Worm (Caenorhabditis elegans) whole organism, L2 larva: Measurements from ENCODE around the gene lea-1.
"Not testable (repeated sequence)": the region's sequence is repeated elsewhere in the genome, so short reads cannot be mapped to it uniquely, and the experiment has no call there.

ENCODE experiments used
- C34F6.9 ChIP-seq: fragments of 150-350 bp; optimal IDR thresholded peaks from 2 replicates; lab custom pipeline; 2014; ENCODE audit warnings: missing biosample characterization, missing genetic modification characterization
- F13H6.1 ChIP-seq: sonication (generic microtip); optimal IDR thresholded peaks from 2 replicates; lab custom pipeline; 2016; ENCODE audit warnings: missing genetic modification characterization, missing compliant biosample characterization
- R02D3.7 ChIP-seq: fragments of 150-350 bp; optimal IDR thresholded peaks from 2 replicates; lab custom pipeline; 2014; ENCODE audit warnings: missing biosample characterization, missing genetic modification characterization
- ama-1 ChIP-seq: fragments of 150-350 bp; optimal IDR thresholded peaks from 2 replicates; lab custom pipeline; 2018; ENCODE audit warnings: inconsistent platforms
- blmp-1 ChIP-seq: sonication (generic microtip); optimal IDR thresholded peaks from 2 replicates; lab custom pipeline; 2017; ENCODE audit warnings: missing genetic modification characterization, mild to moderate bottlenecking, missing compliant biosample characterization, antibody characterized with exemption, moderate library complexity; ENCODE audit not compliant: insufficient read depth
- crh-2 ChIP-seq: sonication (generic microtip); optimal IDR thresholded peaks from 2 replicates; lab custom pipeline; 2017; ENCODE audit warnings: missing biosample characterization, missing genetic modification characterization
- egl-27 ChIP-seq: sonication (generic microtip); optimal IDR thresholded peaks from 3 replicates; lab custom pipeline; 2017; ENCODE audit warnings: missing biosample characterization, missing genetic modification reagents, missing genetic modification characterization
- fos-1 ChIP-seq: fragments of 150-350 bp; optimal IDR thresholded peaks from 2 replicates; lab custom pipeline; 2014; ENCODE audit warnings: missing biosample characterization, missing genetic modification characterization
- gmeb-1 ChIP-seq: fragments of 150-350 bp; optimal IDR thresholded peaks from 2 replicates; lab custom pipeline; 2014; ENCODE audit warnings: missing biosample characterization, missing genetic modification characterization
- lin-11 ChIP-seq: fragments of 150-350 bp; sonication (generic microtip); optimal IDR thresholded peaks from 2 replicates; lab custom pipeline; 2014; ENCODE audit warnings: missing biosample characterization, missing genetic modification characterization, inconsistent platforms, mixed read lengths
- lin-13 ChIP-seq: fragments of 150-350 bp; optimal IDR thresholded peaks from 2 replicates; lab custom pipeline; 2014; ENCODE audit warnings: missing biosample characterization, missing genetic modification reagents, missing genetic modification characterization
- lsy-2 ChIP-seq, 2 experiments: fragments of 150-350 bp in 1 of 2; sonication (generic microtip) in 1 of 2; optimal IDR thresholded peaks; 2 replicates each; lab custom pipeline; 2014 to 2017; ENCODE audit warnings: missing biosample characterization in 2 of 2, missing genetic modification characterization in 2 of 2
- mdl-1 ChIP-seq, 2 experiments: fragments of 150-350 bp in 1 of 2; sonication (generic microtip) in 1 of 2; optimal IDR thresholded peaks; 2 replicates each; lab custom pipeline; 2017; ENCODE audit warnings: missing biosample characterization in 2 of 2, missing genetic modification characterization in 2 of 2
- nhr-12 ChIP-seq: fragments of 150-350 bp; optimal IDR thresholded peaks from 2 replicates; lab custom pipeline; 2014; ENCODE audit warnings: missing biosample characterization, missing genetic modification characterization
- nhr-129 ChIP-seq: fragments of 150-350 bp; optimal IDR thresholded peaks from 2 replicates; lab custom pipeline; 2014; ENCODE audit warnings: missing biosample characterization, missing genetic modification characterization
- nhr-21 ChIP-seq: fragments of 150-350 bp; optimal IDR thresholded peaks from 2 replicates; lab custom pipeline; 2014; ENCODE audit warnings: missing biosample characterization, missing genetic modification characterization
- nhr-77 ChIP-seq: fragments of 150-350 bp; optimal IDR thresholded peaks from 2 replicates; lab custom pipeline; 2014; ENCODE audit warnings: missing biosample characterization, missing genetic modification characterization
- sem-4 ChIP-seq: fragments of 150-350 bp; optimal IDR thresholded peaks from 2 replicates; lab custom pipeline; 2014; ENCODE audit warnings: missing biosample characterization, missing genetic modification reagents, missing genetic modification characterization
- sma-3 ChIP-seq: sonication (generic microtip); optimal IDR thresholded peaks from 2 replicates; lab custom pipeline; 2016; ENCODE audit warnings: missing genetic modification reagents, missing genetic modification characterization, missing compliant biosample characterization
- sma-9 ChIP-seq, 2 experiments: fragments of 150-350 bp in 1 of 2; sonication (generic microtip) in 1 of 2; optimal IDR thresholded peaks; 2 replicates each; lab custom pipeline; 2014 to 2016; ENCODE audit warnings: missing genetic modification characterization in 2 of 2, mild to moderate bottlenecking in 1 of 2, missing biosample characterization in 1 of 2, missing compliant biosample characterization in 1 of 2, missing genetic modification reagents in 1 of 2, moderate library complexity in 1 of 2
- snpc-4 ChIP-seq: fragments of 150-350 bp; optimal IDR thresholded peaks from 2 replicates; lab custom pipeline; 2014; ENCODE audit warnings: missing biosample characterization, missing genetic modification characterization
- unc-55 ChIP-seq: fragments of 150-350 bp; sonication (generic microtip); optimal IDR thresholded peaks from 3 replicates; lab custom pipeline; 2014; ENCODE audit warnings: missing biosample characterization, missing genetic modification reagents, missing genetic modification characterization
- unc-62 ChIP-seq: fragments of 150-350 bp; optimal IDR thresholded peaks from 2 replicates; lab custom pipeline; 2014; ENCODE audit warnings: missing biosample characterization, missing genetic modification reagents, missing genetic modification characterization
- zag-1 ChIP-seq: fragments of 150-350 bp; optimal IDR thresholded peaks from 2 replicates; lab custom pipeline; 2014; ENCODE audit warnings: missing biosample characterization, missing genetic modification characterization
- ztf-1 ChIP-seq: fragments of 200-800 bp; sonication (Bioruptor generic); conservative IDR thresholded peaks from 2 replicates; pipeline ENCODE4 v1.3.6; 2022; ENCODE audit warnings: missing genetic modification characterization, missing compliant biosample characterization
- ztf-11 ChIP-seq: sonication (generic microtip); optimal IDR thresholded peaks from 2 replicates; lab custom pipeline; 2017; ENCODE audit warnings: missing biosample characterization, missing genetic modification characterization
- ztf-4 ChIP-seq: fragments of 150-350 bp; optimal IDR thresholded peaks from 2 replicates; lab custom pipeline; 2014; ENCODE audit warnings: missing biosample characterization, missing genetic modification characterization

lea-1 gene

ce11 chrV:9974264-9974663 is 37.5 kb upstream of the lea-1 start:
- TF ChIP-seq fos-1 = peak; percentile 5
- peak; percentile 52 for TF ChIP-seq C34F6.9 (tag; lab: Kevin White, UChicago)
- TF ChIP-seq unc-62 (GFP tag; lab: Kevin White, UChicago) = no peak
- no peak for TF ChIP-seq blmp-1 (tag; lab: Kevin White, UChicago)
- TF ChIP-seq ztf-4 (tag; lab: Kevin White, UChicago) = no peak
- peak; percentile 58 for TF ChIP-seq unc-55
- TF ChIP-seq zag-1 = peak; percentile 23
- TF ChIP-seq lsy-2 (tag; optimal IDR thresholded peaks at IDR 0.05; lab: Kevin White, UChicago) = peak in 1 of 2 experiments; percentile 17
- TF ChIP-seq nhr-129 (tag; lab: Kevin White, UChicago) = peak; percentile 39

ce11 chrV:9976138-9976537 is 35.6 kb upstream of the lea-1 start, which contains the start of gene unc-41:
Gene unc-41, minus strand, starts transcription at chrV:9976238.
- TF ChIP-seq nhr-21 (no peak), sma-9 (GFP tag; optimal IDR thresholded peaks at IDR 0.05; lab: Kevin White, UChicago) (no peak), sma-9 (tag; optimal IDR thresholded peaks at IDR 0.05; lab: Kevin White, UChicago) (no peak)

ce11 chrV:9977211-9977610 is 34.5 kb upstream of the lea-1 start:
- TF ChIP-seq zag-1 (no peak), sma-9 (GFP tag; optimal IDR thresholded peaks at IDR 0.05; lab: Kevin White, UChicago) (no peak), sma-9 (tag; optimal IDR thresholded peaks at IDR 0.05; lab: Kevin White, UChicago) (no peak), snpc-4 (no peak)

- TF ChIP-seq nhr-129 (tag; lab: Kevin White, UChicago) = peak; percentile 33
- peak; percentile 35 for TF ChIP-seq C34F6.9 (tag; lab: Kevin White, UChicago)
- no peak for TF ChIP-seq ztf-1 (GFP tag; lab: Robert Waterston, UW)
- peak; percentile 80 for TF ChIP-seq unc-55
- TF ChIP-seq R02D3.7 (tag; lab: Kevin White, UChicago) = no peak
- TF ChIP-seq ztf-11 (tag; lab: Kevin White, UChicago) = no peak
- TF ChIP-seq ama-1 (lab: Kevin White, UChicago) = no peak
- peak; percentile 22 for TF ChIP-seq zag-1
- no peak for TF ChIP-seq gmeb-1
- TF ChIP-seq nhr-12 (tag; lab: Kevin White, UChicago) = no peak
- peak in 1 of 2 experiments; percentile 36 for TF ChIP-seq lsy-2 (tag; optimal IDR thresholded peaks at IDR 0.05; lab: Kevin White, UChicago)
- TF ChIP-seq mdl-1 (tag; optimal IDR thresholded peaks at IDR 0.05; lab: Kevin White, UChicago) = peak in 1 of 2 experiments; percentile 15
- TF ChIP-seq nhr-77 (tag; lab: Kevin White, UChicago) = no peak
- TF ChIP-seq sma-9 (GFP tag; optimal IDR thresholded peaks at IDR 0.05; lab: Kevin White, UChicago) = peak; percentile 22
- no peak for TF ChIP-seq sma-9 (tag; optimal IDR thresholded peaks at IDR 0.05; lab: Kevin White, UChicago)
- no peak for TF ChIP-seq blmp-1 (tag; lab: Kevin White, UChicago)
- peak; percentile 17 for TF ChIP-seq crh-2 (tag; lab: Kevin White, UChicago)
These were observed 33.3 kb upstream of the lea-1 start for ce11 chrV:9978425-9978824.

- peak; percentile 68 for TF ChIP-seq gmeb-1
- peak; percentile 56 for TF ChIP-seq lin-11 (tag; lab: Kevin White, UChicago)
- TF ChIP-seq fos-1 = peak; percentile 26
- TF ChIP-seq F13H6.1 (tag; lab: Kevin White, UChicago) = peak; percentile 85
- TF ChIP-seq blmp-1 (tag; lab: Kevin White, UChicago) = peak; percentile 5
- peak in 1 of 2 experiments; percentile 62 for TF ChIP-seq lsy-2 (tag; optimal IDR thresholded peaks at IDR 0.05; lab: Kevin White, UChicago)
- peak; percentile 41 for TF ChIP-seq nhr-21
- TF ChIP-seq sma-3 (GFP tag; lab: Kevin White, UChicago) = peak; percentile 91
- peak; percentile 65 for TF ChIP-seq crh-2 (tag; lab: Kevin White, UChicago)
- peak; percentile 14 for TF ChIP-seq egl-27 (tag; lab: Kevin White, UChicago)
- peak; percentile 22 for TF ChIP-seq nhr-129 (tag; lab: Kevin White, UChicago)
- peak; percentile 58 for TF ChIP-seq C34F6.9 (tag; lab: Kevin White, UChicago)
- TF ChIP-seq sma-9 (GFP tag; optimal IDR thresholded peaks at IDR 0.05; lab: Kevin White, UChicago) = peak; percentile 22
- TF ChIP-seq sma-9 (tag; optimal IDR thresholded peaks at IDR 0.05; lab: Kevin White, UChicago) = not testable (repeated sequence)
- TF ChIP-seq lin-13 = peak; percentile 80
- TF ChIP-seq sem-4 (tag; lab: Kevin White, UChicago) = peak; percentile 40
- peak; percentile 58 for TF ChIP-seq unc-55
These were observed 30.8 kb upstream of the lea-1 start, which contains the start of the genes ruvb-1 and tofu-1 for ce11 chrV:9980731-9981483. Gene ruvb-1, minus strand, starts transcription at chrV:9980802. Gene tofu-1, plus strand, starts transcription at chrV:9981147.
